Fruit fly (Drosophila melanogaster) whole organism, embryonic: ENCODE data around the gene Pp1alpha-96A.
A peak's percentile ranks its signal among the peaks of the same experiment; 100 is the strongest.

Experiments used
- BEAF-32 ChIP-seq: fragments of 200-800 bp; sonication (Bioruptor generic); optimal IDR thresholded peaks from 3 replicates; lab custom pipeline; 2017; ENCODE audit warnings: missing biosample characterization, missing genetic modification characterization, mild to moderate bottlenecking, moderate library complexity, missing genetic modification reagents
- Bdp1 ChIP-seq: fragments of 200-800 bp; sonication (Bioruptor generic); optimal IDR thresholded peaks from 3 replicates; lab custom pipeline; 2016; ENCODE audit warnings: missing biosample characterization, missing genetic modification characterization
- Bgb ChIP-seq: fragments of 200-800 bp; sonication (Bioruptor generic); IDR thresholded peaks from 2 replicates; pipeline ENCODE4 v1.3.6; 2022; ENCODE audit warnings: missing biosample characterization, missing genetic modification characterization; ENCODE audit not compliant: partially characterized antibody
- CG10565 ChIP-seq: fragments of 200-800 bp; sonication (Bioruptor generic); optimal IDR thresholded peaks from 3 replicates; lab custom pipeline; 2016; ENCODE audit warnings: missing biosample characterization, mild to moderate bottlenecking, missing genetic modification characterization
- CG10979 ChIP-seq: fragments of 200-800 bp; sonication (Bioruptor generic); optimal IDR thresholded peaks from 2 replicates; lab custom pipeline; 2018; ENCODE audit warnings: missing biosample characterization, mild to moderate bottlenecking, missing genetic modification characterization, moderate library complexity
- CG11093 ChIP-seq: fragments of 200-800 bp; sonication (Bioruptor generic); IDR thresholded peaks from 3 replicates; pipeline ENCODE4 v1.3.6; 2022; ENCODE audit warnings: missing biosample characterization, missing genetic modification characterization
- CG1529 ChIP-seq: fragments of 200-800 bp; sonication (Bioruptor generic); optimal IDR thresholded peaks from 3 replicates; lab custom pipeline; 2018; ENCODE audit warnings: missing biosample characterization, missing genetic modification characterization
- CG17385 ChIP-seq: fragments of 200-800 bp; sonication (Bioruptor generic); optimal IDR thresholded peaks from 3 replicates; lab custom pipeline; 2018; ENCODE audit warnings: missing biosample characterization, mild to moderate bottlenecking, missing genetic modification characterization
- CG2199 ChIP-seq: fragments of 200-800 bp; sonication (Bioruptor generic); IDR thresholded peaks from 3 replicates; pipeline ENCODE4 v1.3.6; 2022; ENCODE audit warnings: missing biosample characterization, missing genetic modification characterization
- CG3407 ChIP-seq: fragments of 200-800 bp; sonication (Bioruptor generic); optimal IDR thresholded peaks from 2 replicates; lab custom pipeline; 2018; ENCODE audit warnings: missing biosample characterization, mild to moderate bottlenecking, missing genetic modification characterization
- CG4707 ChIP-seq: fragments of 200-800 bp; sonication (Bioruptor generic); optimal IDR thresholded peaks from 2 replicates; lab custom pipeline; 2018; ENCODE audit warnings: missing biosample characterization, mild to moderate bottlenecking, missing genetic modification characterization, moderate library complexity
- CG5953 ChIP-seq: fragments of 200-800 bp; sonication (Bioruptor generic); IDR thresholded peaks from 2 replicates; pipeline ENCODE4 v1.3.6; 2022; ENCODE audit warnings: missing biosample characterization, missing genetic modification characterization
- CG7987 ChIP-seq: fragments of 200-800 bp; sonication (Bioruptor generic); optimal IDR thresholded peaks from 2 replicates; lab custom pipeline; 2018; ENCODE audit warnings: missing biosample characterization, mild to moderate bottlenecking, missing genetic modification characterization, moderate library complexity
- CG8388 ChIP-seq: fragments of 200-800 bp; sonication (Bioruptor generic); optimal IDR thresholded peaks from 2 replicates; lab custom pipeline; 2019; ENCODE audit warnings: missing biosample characterization, mild to moderate bottlenecking, missing genetic modification characterization, moderate library complexity
- CG8944 ChIP-seq: fragments of 200-800 bp; sonication (Bioruptor generic); optimal IDR thresholded peaks from 3 replicates; lab custom pipeline; 2016; ENCODE audit warnings: missing biosample characterization, missing genetic modification characterization
- CG9727 ChIP-seq: fragments of 200-800 bp; sonication (Bioruptor generic); optimal IDR thresholded peaks from 3 replicates; lab custom pipeline; 2017; ENCODE audit warnings: missing biosample characterization, mild to moderate bottlenecking, missing genetic modification characterization
- CHES-1-like ChIP-seq: fragments of 200-800 bp; sonication (Bioruptor generic); optimal IDR thresholded peaks from 2 replicates; lab custom pipeline; 2016; ENCODE audit warnings: missing biosample characterization, missing genetic modification characterization
- Camta ChIP-seq: fragments of 200-800 bp; sonication (Bioruptor generic); optimal IDR thresholded peaks from 2 replicates; lab custom pipeline; 2016; ENCODE audit warnings: missing biosample characterization, missing genetic modification characterization
- Chrac-16 ChIP-seq: fragments of 200-800 bp; sonication (Bioruptor generic); optimal IDR thresholded peaks from 3 replicates; lab custom pipeline; 2016; ENCODE audit warnings: missing biosample characterization, missing genetic modification characterization
- Doc3 ChIP-seq: fragments of 200-800 bp; sonication (Bioruptor generic); IDR thresholded peaks from 3 replicates; pipeline ENCODE4 v1.3.6; 2022; ENCODE audit warnings: missing biosample characterization, missing genetic modification characterization; ENCODE audit not compliant: partially characterized antibody
- ERR ChIP-seq: fragments of 200-800 bp; sonication (Bioruptor generic); optimal IDR thresholded peaks from 2 replicates; lab custom pipeline; 2016; ENCODE audit warnings: missing biosample characterization, missing genetic modification characterization
- Eip74EF ChIP-seq, 2 experiments: fragments of 200-800 bp in 1 of 2; fragments of >200 bp in 1 of 2; sonication (Bioruptor generic) in 1 of 2; optimal IDR thresholded peaks; 2 replicates each; lab custom pipeline; 2017 to 2019; ENCODE audit warnings: missing biosample characterization in 2 of 2, missing genetic modification characterization in 2 of 2, mild to moderate bottlenecking in 1 of 2, moderate library complexity in 1 of 2
- Ets97D ChIP-seq: fragments of 200-800 bp; sonication (Bioruptor generic); optimal IDR thresholded peaks from 3 replicates; lab custom pipeline; 2016; ENCODE audit warnings: missing biosample characterization, missing genetic modification characterization
- H15 ChIP-seq: fragments of 200-800 bp; sonication (Bioruptor generic); IDR thresholded peaks from 3 replicates; pipeline ENCODE4 v1.3.6; 2022; ENCODE audit warnings: missing biosample characterization, missing genetic modification characterization
- Nf-YA ChIP-seq: fragments of 200-800 bp; sonication (Bioruptor generic); IDR thresholded peaks from 2 replicates; pipeline ENCODE4 v1.3.6; 2022; ENCODE audit warnings: missing biosample characterization, missing genetic modification characterization
- NfI ChIP-seq: fragments of 200-800 bp; sonication (Bioruptor generic); optimal IDR thresholded peaks from 3 replicates; lab custom pipeline; 2018; ENCODE audit warnings: missing biosample characterization, mild to moderate bottlenecking, missing genetic modification characterization, moderate library complexity
- Ravus ChIP-seq: fragments of 200-800 bp; sonication (Bioruptor generic); IDR thresholded peaks from 2 replicates; pipeline ENCODE4 v1.3.6; 2022; ENCODE audit warnings: missing biosample characterization, missing genetic modification characterization
- Sry-β ChIP-seq: fragments of 200-800 bp; sonication (Bioruptor generic); optimal IDR thresholded peaks from 2 replicates; lab custom pipeline; 2018; ENCODE audit warnings: missing biosample characterization, mild to moderate bottlenecking, missing genetic modification characterization, moderate library complexity
- ash1 ChIP-seq: fragments of 200-800 bp; sonication (Bioruptor generic); optimal IDR thresholded peaks from 2 replicates; lab custom pipeline; 2018; ENCODE audit warnings: missing biosample characterization, mild to moderate bottlenecking, missing genetic modification characterization
- cato ChIP-seq: fragments of 200-800 bp; sonication (Bioruptor generic); optimal IDR thresholded peaks from 2 replicates; lab custom pipeline; 2016; ENCODE audit warnings: missing biosample characterization, missing genetic modification characterization, borderline replicate concordance
- chm ChIP-seq: fragments of 200-800 bp; sonication (Bioruptor generic); IDR thresholded peaks from 2 replicates; pipeline ENCODE4 v1.3.6; 2022; ENCODE audit warnings: missing biosample characterization, missing genetic modification characterization
- crol ChIP-seq: fragments of 200-800 bp; sonication (Bioruptor generic); IDR thresholded peaks from 2 replicates; pipeline ENCODE4 v1.3.6; 2022; ENCODE audit warnings: missing biosample characterization, missing genetic modification characterization
- cwo ChIP-seq: fragments of 200-800 bp; sonication (Bioruptor generic); optimal IDR thresholded peaks from 3 replicates; lab custom pipeline; 2017; ENCODE audit warnings: missing biosample characterization, missing genetic modification characterization, mild to moderate bottlenecking, moderate library complexity, missing genetic modification reagents
- dan ChIP-seq: fragments of 200-800 bp; sonication (Bioruptor generic); IDR thresholded peaks from 2 replicates; pipeline ENCODE4 v1.3.6; 2022; ENCODE audit warnings: missing biosample characterization, missing genetic modification characterization
- dimm ChIP-seq: fragments of 200-800 bp; sonication (Bioruptor generic); IDR thresholded peaks from 2 replicates; pipeline ENCODE4 v1.3.6; 2022; ENCODE audit warnings: missing biosample characterization, missing genetic modification characterization
- dm ChIP-seq: fragments of 200-800 bp; sonication (Bioruptor generic); optimal IDR thresholded peaks from 3 replicates; lab custom pipeline; 2016; ENCODE audit warnings: missing biosample characterization, missing genetic modification characterization
- dmrt99B ChIP-seq: fragments of 200-800 bp; sonication (Bioruptor generic); optimal IDR thresholded peaks from 2 replicates; lab custom pipeline; 2018; ENCODE audit warnings: missing biosample characterization, mild to moderate bottlenecking, missing genetic modification characterization, moderate library complexity
- ems ChIP-seq: fragments of 200-800 bp; sonication (Bioruptor generic); optimal IDR thresholded peaks from 3 replicates; lab custom pipeline; 2016; ENCODE audit warnings: missing biosample characterization, missing genetic modification characterization
- gem ChIP-seq: fragments of 200-800 bp; sonication (Bioruptor generic); optimal IDR thresholded peaks from 2 replicates; lab custom pipeline; 2019; ENCODE audit warnings: missing biosample characterization, mild to moderate bottlenecking, missing genetic modification characterization, moderate library complexity
- hb ChIP-seq: fragments of 200-800 bp; sonication (Bioruptor generic); IDR thresholded peaks from 3 replicates; pipeline ENCODE4 v1.3.6; 2022; ENCODE audit warnings: missing biosample characterization, missing genetic modification characterization; ENCODE audit not compliant: partially characterized antibody
- kni ChIP-seq: fragments of 200-800 bp; sonication (Bioruptor generic); optimal IDR thresholded peaks from 3 replicates; lab custom pipeline; 2017; ENCODE audit warnings: mild to moderate bottlenecking, missing biosample characterization, missing genetic modification reagents, missing genetic modification characterization
- lilli ChIP-seq: fragments of 200-800 bp; sonication (Bioruptor generic); optimal IDR thresholded peaks from 3 replicates; lab custom pipeline; 2016; ENCODE audit warnings: missing biosample characterization, missing genetic modification characterization
- lmd ChIP-seq: fragments of 200-800 bp; sonication (Bioruptor generic); IDR thresholded peaks from 2 replicates; pipeline ENCODE4 v1.3.6; 2022; ENCODE audit warnings: missing biosample characterization, missing genetic modification characterization
- nom ChIP-seq: fragments of 200-800 bp; sonication (Bioruptor generic); optimal IDR thresholded peaks from 2 replicates; lab custom pipeline; 2017; ENCODE audit warnings: missing biosample characterization, missing genetic modification characterization, mild to moderate bottlenecking, moderate library complexity, missing genetic modification reagents
- so ChIP-seq: fragments of 200-800 bp; sonication (Bioruptor generic); IDR thresholded peaks from 3 replicates; pipeline ENCODE4 v1.3.6; 2022; ENCODE audit warnings: missing biosample characterization, missing genetic modification characterization
- tll ChIP-seq, 2 experiments: fragments of 200-800 bp in 1 of 2; fragments of >200 bp in 1 of 2; sonication (Bioruptor generic) in 1 of 2; optimal IDR thresholded peaks; 2 replicates each; lab custom pipeline; 2017 to 2019; ENCODE audit warnings: missing biosample characterization in 2 of 2, missing genetic modification characterization in 2 of 2, mild to moderate bottlenecking in 1 of 2, moderate library complexity in 1 of 2
- ttk ChIP-seq: fragments of 200-800 bp; sonication (Bioruptor generic); IDR thresholded peaks from 2 replicates; pipeline ENCODE4 v2.1.2; 2022; ENCODE audit warnings: missing biosample characterization, missing genetic modification characterization
- twi ChIP-seq: fragments of 200-800 bp; optimal IDR thresholded peaks from 2 replicates; lab custom pipeline; 2019; ENCODE audit warnings: missing biosample characterization, mild to moderate bottlenecking, missing genetic modification characterization, moderate library complexity
- unc-4 ChIP-seq: fragments of 200-800 bp; sonication (Bioruptor generic); IDR thresholded peaks from 2 replicates; pipeline ENCODE4 v1.3.6; 2022; ENCODE audit warnings: missing biosample characterization, missing genetic modification characterization; ENCODE audit not compliant: partially characterized antibody

The Pp1alpha-96A gene

dm6 chr3R:24543033-24543675 is 25.1 kb downstream of the Pp1alpha-96A start (continued):
- TF ChIP-seq Bgb (GFP tag; lab: Robert Waterston, UW) (no peak), Camta (peak; percentile 89), cato (GFP tag; lab: Kevin White, UChicago) (peak; percentile 75), CG10565 (GFP tag; lab: Kevin White, UChicago) (peak; percentile 24), cwo (no peak), tll (GFP tag; optimal IDR thresholded peaks at IDR 0.05; lab: Kevin White, UChicago) (no peak), Eip74EF (GFP tag; optimal IDR thresholded peaks at IDR 0.05; lab: Kevin White, UChicago) (peak in 1 of 2 experiments; percentile 93), CG10979 (tag; lab: Kevin White, UChicago) (peak; percentile 66), crol (GFP tag; lab: Robert Waterston, UW) (peak; percentile 56), lilli (peak; percentile 98), CG1529 (GFP tag; lab: Kevin White, UChicago) (peak; percentile 83), Ets97D (GFP tag; lab: Kevin White, UChicago) (peak; percentile 78), chm (GFP tag; lab: Robert Waterston, UW) (peak; percentile 93; the same call in 1 of the 2 replicates), unc-4 (GFP tag; lab: Robert Waterston, UW) (no peak), ttk (peak; percentile 92), CG17385 (peak; percentile 93), lmd (GFP tag; lab: Robert Waterston, UW) (peak; percentile 95), CHES-1-like (peak; percentile 70), gem (tag; lab: Kevin White, UChicago) (peak; percentile 95), CG5953 (peak; percentile 90), dimm (GFP tag; lab: Robert Waterston, UW) (peak; percentile 85), BEAF-32 (GFP tag; lab: Kevin White, UChicago) (peak; percentile 2), CG8388 (peak; percentile 70), NfI (GFP tag; lab: Kevin White, UChicago) (peak; percentile 97), Nf-YA (GFP tag; lab: Robert Waterston, UW) (peak; percentile 85), Sry-β (GFP tag; lab: Kevin White, UChicago) (no peak), dmrt99B (peak; percentile 95), dan (no peak), CG7987 (GFP tag; lab: Kevin White, UChicago) (peak; percentile 63), Chrac-16 (GFP tag; lab: Kevin White, UChicago) (peak; percentile 91), ERR (peak; percentile 78), dm (peak; percentile 48), CG11093 (peak; percentile 86), CG2199 (GFP tag; lab: Robert Waterston, UW) (peak; percentile 90; the same call in 2 of the 3 replicates), ems (GFP tag; lab: Kevin White, UChicago) (peak; percentile 91), kni (peak; percentile 19), CG9727 (GFP tag; lab: Kevin White, UChicago) (peak; percentile 88), nom (GFP tag; lab: Kevin White, UChicago) (no peak), CG8944 (GFP tag; lab: Kevin White, UChicago) (peak; percentile 71), Ravus (peak; percentile 89), so (GFP tag; lab: Robert Waterston, UW) (peak; percentile 97), Doc3 (GFP tag; lab: Robert Waterston, UW) (no peak), hb (no peak), CG4707 (GFP tag; lab: Kevin White, UChicago) (peak; percentile 83), ash1 (GFP tag; lab: Kevin White, UChicago) (no peak), CG3407 (peak; percentile 69), H15 (GFP tag; lab: Robert Waterston, UW) (peak; percentile 94), Bdp1 (GFP tag; lab: Kevin White, UChicago) (peak; percentile 78), twi (tag; lab: Kevin White, UChicago) (peak; percentile 82)
